Worm (Caenorhabditis elegans): ENCODE data around the gene mam-3.

ce11 chrIV:13453509-13453908 is 8.3 kb upstream of the mam-3 start:
- TF ChIP-seq skn-1 (tag; optimal IDR thresholded peaks at IDR 0.05) (no peak), nhr-237 (tag; optimal IDR thresholded peaks at IDR 0.05) (no peak), fkh-10 (GFP tag; optimal IDR thresholded peaks at IDR 0.05) (no peak), pqm-1 (tag; optimal IDR thresholded peaks at IDR 0.05) (no peak), ama-1 (optimal IDR thresholded peaks at IDR 0.05) (no peak), snpc-4 (tag; optimal IDR thresholded peaks at IDR 0.05) (no peak), fos-1 (tag; optimal IDR thresholded peaks at IDR 0.05) (no peak)

All from whole organism, L3 larva.